Fruit fly (Drosophila melanogaster): ENCODE measurements around the gene Trf.

DNA sequence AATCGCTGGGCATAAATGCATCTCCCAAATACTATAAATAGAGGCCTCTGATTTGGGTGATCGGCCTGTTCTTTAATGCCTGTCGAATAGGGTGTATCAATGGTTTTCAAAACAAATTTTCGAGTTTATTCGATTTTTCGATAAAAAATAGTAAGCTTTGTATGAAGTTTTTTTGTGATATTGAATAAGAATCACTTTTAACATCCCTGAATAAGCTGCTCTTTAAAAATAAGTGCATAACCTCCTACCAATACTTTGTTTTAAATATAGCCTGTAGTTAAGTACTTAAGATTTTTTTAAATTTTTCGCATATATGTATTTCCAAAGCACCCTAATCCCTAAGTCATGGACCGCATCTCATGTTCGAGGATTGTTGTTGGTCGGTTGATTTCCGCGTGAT is 8.0 kb downstream of the Trf start:
- no peak for TF ChIP-seq EcR (GFP tag; optimal IDR thresholded peaks at IDR 0.05)
- TF ChIP-seq CG13204 (GFP tag; optimal IDR thresholded peaks at IDR 0.05): no peak
- no peak for TF ChIP-seq CG4496 (GFP tag; IDR thresholded peaks at IDR 0.05)

All from whole organism, pupa.